Worm (Caenorhabditis elegans) whole organism, L2 larva: ENCODE measurements around the gene egg-3.

Experiments used
- F13H6.1 ChIP-seq: sonication (generic microtip); optimal IDR thresholded peaks from 2 replicates; lab custom pipeline; 2016; ENCODE audit warnings: missing genetic modification characterization, missing compliant biosample characterization
- alr-1 ChIP-seq: fragments of 150-350 bp; optimal IDR thresholded peaks from 2 replicates; lab custom pipeline; 2014; ENCODE audit warnings: missing biosample characterization, missing genetic modification characterization
- aly-2 ChIP-seq: fragments of 150-350 bp; optimal IDR thresholded peaks from 2 replicates; lab custom pipeline; 2014; ENCODE audit warnings: missing biosample characterization, missing genetic modification characterization
- ama-1 ChIP-seq: fragments of 150-350 bp; optimal IDR thresholded peaks from 2 replicates; lab custom pipeline; 2018; ENCODE audit warnings: inconsistent platforms
- ceh-82 ChIP-seq: fragments of 150-350 bp; optimal IDR thresholded peaks from 2 replicates; lab custom pipeline; 2014; ENCODE audit warnings: missing biosample characterization, missing genetic modification characterization
- crh-2 ChIP-seq: sonication (generic microtip); optimal IDR thresholded peaks from 2 replicates; lab custom pipeline; 2017; ENCODE audit warnings: missing biosample characterization, missing genetic modification characterization
- dmd-4 ChIP-seq: sonication (generic microtip); optimal IDR thresholded peaks from 2 replicates; lab custom pipeline; 2017; ENCODE audit warnings: missing biosample characterization, missing genetic modification characterization
- egl-27 ChIP-seq: sonication (generic microtip); optimal IDR thresholded peaks from 3 replicates; lab custom pipeline; 2017; ENCODE audit warnings: missing biosample characterization, missing genetic modification reagents, missing genetic modification characterization
- elt-1 ChIP-seq: fragments of 150-350 bp; optimal IDR thresholded peaks from 2 replicates; lab custom pipeline; 2014; ENCODE audit warnings: missing biosample characterization, missing genetic modification characterization
- elt-3 ChIP-seq: sonication (generic microtip); optimal IDR thresholded peaks from 2 replicates; lab custom pipeline; 2017; ENCODE audit warnings: missing biosample characterization, missing genetic modification characterization
- fos-1 ChIP-seq: fragments of 150-350 bp; optimal IDR thresholded peaks from 2 replicates; lab custom pipeline; 2014; ENCODE audit warnings: missing biosample characterization, missing genetic modification characterization
- gmeb-1 ChIP-seq: fragments of 150-350 bp; optimal IDR thresholded peaks from 2 replicates; lab custom pipeline; 2014; ENCODE audit warnings: missing biosample characterization, missing genetic modification characterization
- lin-13 ChIP-seq: fragments of 150-350 bp; optimal IDR thresholded peaks from 2 replicates; lab custom pipeline; 2014; ENCODE audit warnings: missing biosample characterization, missing genetic modification reagents, missing genetic modification characterization
- lin-39 ChIP-seq: fragments of 150-350 bp; optimal IDR thresholded peaks from 2 replicates; lab custom pipeline; 2014; ENCODE audit warnings: missing biosample characterization, missing genetic modification reagents, missing genetic modification characterization
- lsy-2 ChIP-seq, 2 experiments: fragments of 150-350 bp in 1 of 2; sonication (generic microtip) in 1 of 2; optimal IDR thresholded peaks; 2 replicates each; lab custom pipeline; 2014 to 2017; ENCODE audit warnings: missing biosample characterization in 2 of 2, missing genetic modification characterization in 2 of 2
- mab-5 ChIP-seq: fragments of 150-350 bp; optimal IDR thresholded peaks from 2 replicates; lab custom pipeline; 2014; ENCODE audit warnings: missing biosample characterization, missing genetic modification characterization
- mdl-1 ChIP-seq, 2 experiments: fragments of 150-350 bp in 1 of 2; sonication (generic microtip) in 1 of 2; optimal IDR thresholded peaks; 2 replicates each; lab custom pipeline; 2017; ENCODE audit warnings: missing biosample characterization in 2 of 2, missing genetic modification characterization in 2 of 2
- nhr-10 ChIP-seq: sonication (generic microtip); optimal IDR thresholded peaks from 2 replicates; lab custom pipeline; 2017; ENCODE audit warnings: missing biosample characterization, missing genetic modification characterization
- nhr-11 ChIP-seq: fragments of 150-350 bp; optimal IDR thresholded peaks from 2 replicates; lab custom pipeline; 2014; ENCODE audit warnings: missing biosample characterization, missing genetic modification characterization
- nhr-12 ChIP-seq: fragments of 150-350 bp; optimal IDR thresholded peaks from 2 replicates; lab custom pipeline; 2014; ENCODE audit warnings: missing biosample characterization, missing genetic modification characterization
- nhr-21 ChIP-seq: fragments of 150-350 bp; optimal IDR thresholded peaks from 2 replicates; lab custom pipeline; 2014; ENCODE audit warnings: missing biosample characterization, missing genetic modification characterization
- nhr-237 ChIP-seq: fragments of 150-350 bp; optimal IDR thresholded peaks from 2 replicates; lab custom pipeline; 2014; ENCODE audit warnings: missing biosample characterization, missing genetic modification characterization
- nhr-25 ChIP-seq: fragments of 150-350 bp; sonication (generic microtip); optimal IDR thresholded peaks from 3 replicates; lab custom pipeline; 2014; ENCODE audit warnings: missing biosample characterization, missing genetic modification characterization
- nhr-6 ChIP-seq: fragments of 150-350 bp; optimal IDR thresholded peaks from 2 replicates; lab custom pipeline; 2014; ENCODE audit warnings: missing biosample characterization, missing genetic modification characterization
- nhr-77 ChIP-seq: fragments of 150-350 bp; optimal IDR thresholded peaks from 2 replicates; lab custom pipeline; 2014; ENCODE audit warnings: missing biosample characterization, missing genetic modification characterization
- peb-1 ChIP-seq: fragments of 150-350 bp; optimal IDR thresholded peaks from 2 replicates; lab custom pipeline; 2014; ENCODE audit warnings: missing biosample characterization, missing genetic modification characterization
- sem-4 ChIP-seq: fragments of 150-350 bp; optimal IDR thresholded peaks from 2 replicates; lab custom pipeline; 2014; ENCODE audit warnings: missing biosample characterization, missing genetic modification reagents, missing genetic modification characterization
- skn-1 ChIP-seq: sonication (generic microtip); optimal IDR thresholded peaks from 2 replicates; lab custom pipeline; 2017; ENCODE audit warnings: missing biosample characterization, missing genetic modification characterization
- sma-3 ChIP-seq: sonication (generic microtip); optimal IDR thresholded peaks from 2 replicates; lab custom pipeline; 2016; ENCODE audit warnings: missing genetic modification reagents, missing genetic modification characterization, missing compliant biosample characterization
- sma-9 ChIP-seq, 2 experiments: fragments of 150-350 bp in 1 of 2; sonication (generic microtip) in 1 of 2; optimal IDR thresholded peaks; 2 replicates each; lab custom pipeline; 2014 to 2016; ENCODE audit warnings: missing genetic modification characterization in 2 of 2, mild to moderate bottlenecking in 1 of 2, missing biosample characterization in 1 of 2, missing compliant biosample characterization in 1 of 2, missing genetic modification reagents in 1 of 2, moderate library complexity in 1 of 2
- snpc-4 ChIP-seq: fragments of 150-350 bp; optimal IDR thresholded peaks from 2 replicates; lab custom pipeline; 2014; ENCODE audit warnings: missing biosample characterization, missing genetic modification characterization
- unc-39 ChIP-seq: fragments of 150-350 bp; optimal IDR thresholded peaks from 2 replicates; lab custom pipeline; 2014; ENCODE audit warnings: missing biosample characterization, missing genetic modification characterization
- unc-55 ChIP-seq: fragments of 150-350 bp; sonication (generic microtip); optimal IDR thresholded peaks from 3 replicates; lab custom pipeline; 2014; ENCODE audit warnings: missing biosample characterization, missing genetic modification reagents, missing genetic modification characterization
- unc-62 ChIP-seq: fragments of 150-350 bp; optimal IDR thresholded peaks from 2 replicates; lab custom pipeline; 2014; ENCODE audit warnings: missing biosample characterization, missing genetic modification reagents, missing genetic modification characterization
- ztf-1 ChIP-seq: fragments of 200-800 bp; sonication (Bioruptor generic); conservative IDR thresholded peaks from 2 replicates; pipeline ENCODE4 v1.3.6; 2022; ENCODE audit warnings: missing genetic modification characterization, missing compliant biosample characterization
- ztf-4 ChIP-seq: fragments of 150-350 bp; optimal IDR thresholded peaks from 2 replicates; lab custom pipeline; 2014; ENCODE audit warnings: missing biosample characterization, missing genetic modification characterization

egg-3 gene

ce11 chrII:10884396-10884795 is at the start of gene egg-3:
Gene egg-3, minus strand, starts transcription at chrII:10884441.
- TF ChIP-seq lin-39 (tag; lab: Kevin White, UChicago) (no peak), elt-3 (tag; lab: Kevin White, UChicago) (no peak), nhr-25 (tag; lab: Kevin White, UChicago) (no peak), sma-3 (no peak), unc-62 (GFP tag; lab: Kevin White, UChicago) (no peak), nhr-6 (tag; lab: Kevin White, UChicago) (no peak), mdl-1 (tag; optimal IDR thresholded peaks at IDR 0.05; lab: Kevin White, UChicago) (no peak), peb-1 (tag; lab: Kevin White, UChicago) (no peak), alr-1 (no peak), sma-9 (GFP tag; optimal IDR thresholded peaks at IDR 0.05; lab: Kevin White, UChicago) (no peak), sma-9 (tag; optimal IDR thresholded peaks at IDR 0.05; lab: Kevin White, UChicago) (no peak)

ce11 chrII:10932305-10932704 is 48.1 kb upstream of the egg-3 start:
- TF ChIP-seq nhr-10 (tag; lab: Kevin White, UChicago) = no peak
- TF ChIP-seq nhr-21 (tag; lab: Kevin White, UChicago) = no peak
- no peak for TF ChIP-seq sma-3
- no peak for TF ChIP-seq crh-2
- no peak for TF ChIP-seq ztf-1 (GFP tag; lab: Robert Waterston, UW)
- no peak for TF ChIP-seq aly-2
- TF ChIP-seq sem-4 (tag; lab: Kevin White, UChicago) = no peak
- no peak for TF ChIP-seq nhr-237 (tag; lab: Kevin White, UChicago)
- TF ChIP-seq mab-5 = no peak
- TF ChIP-seq lsy-2 (tag; optimal IDR thresholded peaks at IDR 0.05; lab: Kevin White, UChicago) = no peak
- TF ChIP-seq unc-62 (GFP tag; lab: Kevin White, UChicago) = no peak

- TF ChIP-seq egl-27 (no peak), nhr-6 (tag; lab: Kevin White, UChicago) (no peak), unc-55 (GFP tag; lab: Kevin White, UChicago) (no peak), F13H6.1 (tag; lab: Kevin White, UChicago) (no peak), dmd-4 (tag; lab: Kevin White, UChicago) (no peak), nhr-11 (tag; lab: Kevin White, UChicago) (no peak), mab-5 (no peak)
Observed at ce11 chrII:10930678-10931650, 46.7 kb upstream of the egg-3 start.

ce11 chrII:10925804-10926570 is 41.7 kb upstream of the egg-3 start, which contains the start of gene metr-1:
Gene metr-1, plus strand, starts transcription at chrII:10926561.
- TF ChIP-seq fos-1 (tag; lab: Kevin White, UChicago) (peak; percentile 68), ceh-82 (tag; lab: Kevin White, UChicago) (no peak), nhr-21 (tag; lab: Kevin White, UChicago) (peak; percentile 60), crh-2 (peak; percentile 2), sma-9 (GFP tag; optimal IDR thresholded peaks at IDR 0.05; lab: Kevin White, UChicago) (peak; percentile 15), sma-9 (tag; optimal IDR thresholded peaks at IDR 0.05; lab: Kevin White, UChicago) (no peak), elt-1 (tag; lab: Kevin White, UChicago) (no peak), nhr-77 (tag; lab: Kevin White, UChicago) (no peak), ama-1 (peak; percentile 46), lsy-2 (tag; optimal IDR thresholded peaks at IDR 0.05; lab: Kevin White, UChicago) (peak in 1 of 2 experiments; percentile 49), alr-1 (no peak), aly-2 (no peak), lin-13 (GFP tag; lab: Kevin White, UChicago) (no peak), gmeb-1 (tag; lab: Kevin White, UChicago) (peak; percentile 63), mdl-1 (tag; optimal IDR thresholded peaks at IDR 0.05; lab: Kevin White, UChicago) (no peak)

ce11 chrII:10924669-10925068 is 40.4 kb upstream of the egg-3 start:
- no peak for TF ChIP-seq snpc-4 (tag; lab: Kevin White, UChicago)
- peak; percentile 82 for TF ChIP-seq sma-9 (GFP tag; optimal IDR thresholded peaks at IDR 0.05; lab: Kevin White, UChicago)
- TF ChIP-seq sma-9 (tag; optimal IDR thresholded peaks at IDR 0.05; lab: Kevin White, UChicago) = no peak
- TF ChIP-seq lsy-2 (tag; optimal IDR thresholded peaks at IDR 0.05; lab: Kevin White, UChicago) = peak in 1 of 2 experiments; percentile 36
- TF ChIP-seq nhr-77 (tag; lab: Kevin White, UChicago) = no peak
- no peak for TF ChIP-seq mdl-1 (tag; optimal IDR thresholded peaks at IDR 0.05; lab: Kevin White, UChicago)
- TF ChIP-seq dmd-4 (tag; lab: Kevin White, UChicago) = no peak
- peak; percentile 63 for TF ChIP-seq crh-2
- no peak for TF ChIP-seq skn-1 (tag; lab: Kevin White, UChicago)
- peak; percentile 17 for TF ChIP-seq nhr-21 (tag; lab: Kevin White, UChicago)
- peak; percentile 59 for TF ChIP-seq sma-3
- no peak for TF ChIP-seq nhr-11 (tag; lab: Kevin White, UChicago)
- TF ChIP-seq fos-1 (tag; lab: Kevin White, UChicago) = peak; percentile 96
- no peak for TF ChIP-seq unc-39 (tag; lab: Kevin White, UChicago)
- no peak for TF ChIP-seq nhr-12 (tag; lab: Kevin White, UChicago)
- TF ChIP-seq ztf-4 (tag; lab: Kevin White, UChicago) = no peak
- TF ChIP-seq gmeb-1 (tag; lab: Kevin White, UChicago) = peak; percentile 38
